Fruit fly (Drosophila melanogaster) whole organism, embryonic: ENCODE measurements around the gene Nos.

Experiments
- Abd-B ChIP-seq: fragments of 200-800 bp; sonication (Bioruptor generic); optimal IDR thresholded peaks from 2 replicates; lab custom pipeline; 2018; ENCODE audit warnings: missing biosample characterization, mild to moderate bottlenecking, missing genetic modification characterization, moderate library complexity
- BtbVII ChIP-seq: fragments of 200-800 bp; sonication (Bioruptor generic); optimal IDR thresholded peaks from 3 replicates; lab custom pipeline; 2017; ENCODE audit warnings: missing biosample characterization, mild to moderate bottlenecking, missing genetic modification characterization
- CG1024 ChIP-seq: fragments of 200-800 bp; sonication (Bioruptor generic); IDR thresholded peaks from 2 replicates; pipeline ENCODE4 v1.3.6; 2022; ENCODE audit warnings: missing biosample characterization, missing genetic modification characterization
- CG10543 ChIP-seq: fragments of 200-800 bp; sonication (Bioruptor generic); optimal IDR thresholded peaks from 3 replicates; lab custom pipeline; 2017; ENCODE audit warnings: missing biosample characterization, mild to moderate bottlenecking, missing genetic modification characterization, moderate library complexity
- CG11723 ChIP-seq: fragments of 200-800 bp; sonication (Bioruptor generic); optimal IDR thresholded peaks from 2 replicates; lab custom pipeline; 2017; ENCODE audit warnings: missing biosample characterization, mild to moderate bottlenecking, missing genetic modification characterization
- CG13624 ChIP-seq: fragments of 200-800 bp; sonication (Bioruptor generic); optimal IDR thresholded peaks from 2 replicates; lab custom pipeline; 2016; ENCODE audit warnings: missing biosample characterization, missing genetic modification characterization
- CG13894 ChIP-seq: fragments of 200-800 bp; sonication (Bioruptor generic); optimal IDR thresholded peaks from 3 replicates; lab custom pipeline; 2018; ENCODE audit warnings: missing biosample characterization, mild to moderate bottlenecking, missing genetic modification characterization, moderate library complexity
- CG15073 ChIP-seq: fragments of 200-800 bp; sonication (Bioruptor generic); optimal IDR thresholded peaks from 2 replicates; lab custom pipeline; 2016; ENCODE audit warnings: missing biosample characterization, missing genetic modification characterization
- CG16813 ChIP-seq: fragments of 200-800 bp; sonication (Bioruptor generic); IDR thresholded peaks from 3 replicates; pipeline ENCODE4 v1.3.6; 2022; ENCODE audit warnings: missing biosample characterization, missing genetic modification characterization; ENCODE audit not compliant: partially characterized antibody
- CG17359 ChIP-seq: fragments of 200-800 bp; sonication (Bioruptor generic); optimal IDR thresholded peaks from 3 replicates; lab custom pipeline; 2018; ENCODE audit warnings: missing biosample characterization, mild to moderate bottlenecking, missing genetic modification characterization, moderate library complexity
- CG1792 ChIP-seq: fragments of 200-800 bp; sonication (Bioruptor generic); optimal IDR thresholded peaks from 2 replicates; lab custom pipeline; 2016; ENCODE audit warnings: missing biosample characterization, missing genetic modification characterization
- CG18011 ChIP-seq: fragments of 200-800 bp; sonication (Bioruptor generic); optimal IDR thresholded peaks from 2 replicates; lab custom pipeline; 2017; ENCODE audit warnings: missing biosample characterization, missing genetic modification characterization, mild to moderate bottlenecking, moderate library complexity, missing genotype
- CG2202 ChIP-seq: fragments of 200-800 bp; sonication (Bioruptor generic); optimal IDR thresholded peaks from 2 replicates; lab custom pipeline; 2018; ENCODE audit warnings: missing biosample characterization, mild to moderate bottlenecking, missing genetic modification characterization
- CG2875 ChIP-seq: fragments of 200-800 bp; sonication (Bioruptor generic); optimal IDR thresholded peaks from 2 replicates; lab custom pipeline; 2017; ENCODE audit warnings: missing biosample characterization, mild to moderate bottlenecking, missing genetic modification characterization, missing genetic modification reagents
- CG30020 ChIP-seq: fragments of 200-800 bp; optimal IDR thresholded peaks from 2 replicates; lab custom pipeline; 2019; ENCODE audit warnings: missing biosample characterization, mild to moderate bottlenecking, missing genetic modification characterization, moderate library complexity
- CG30431 ChIP-seq: fragments of 200-800 bp; sonication (Bioruptor generic); optimal IDR thresholded peaks from 2 replicates; lab custom pipeline; 2017; ENCODE audit warnings: missing biosample characterization, missing genetic modification characterization
- CG4282 ChIP-seq: fragments of 200-800 bp; sonication (Bioruptor generic); optimal IDR thresholded peaks from 2 replicates; lab custom pipeline; 2016; ENCODE audit warnings: missing biosample characterization, missing genetic modification characterization
- CG4424 ChIP-seq: fragments of 200-800 bp; sonication (Bioruptor generic); optimal IDR thresholded peaks from 3 replicates; lab custom pipeline; 2016; ENCODE audit warnings: missing biosample characterization, missing genetic modification characterization
- CG4707 ChIP-seq: fragments of 200-800 bp; sonication (Bioruptor generic); optimal IDR thresholded peaks from 2 replicates; lab custom pipeline; 2018; ENCODE audit warnings: missing biosample characterization, mild to moderate bottlenecking, missing genetic modification characterization, moderate library complexity
- CG6254 ChIP-seq: fragments of 200-800 bp; sonication (Bioruptor generic); optimal IDR thresholded peaks from 3 replicates; lab custom pipeline; 2017; ENCODE audit warnings: mild to moderate bottlenecking, missing biosample characterization, missing genetic modification reagents, missing genetic modification characterization
- CG7357 ChIP-seq: fragments of 200-800 bp; sonication (Bioruptor generic); IDR thresholded peaks from 3 replicates; pipeline ENCODE4 v1.3.6; 2022; ENCODE audit warnings: missing biosample characterization, missing genetic modification characterization
- CG7928 ChIP-seq: fragments of 200-800 bp; sonication (Bioruptor generic); optimal IDR thresholded peaks from 2 replicates; lab custom pipeline; 2017; ENCODE audit warnings: missing biosample characterization, mild to moderate bottlenecking, missing genetic modification characterization
- D ChIP-seq, 2 experiments: fragments of 200-800 bp in 1 of 2; fragments of >200 bp in 1 of 2; sonication (Bioruptor generic) in 1 of 2; optimal IDR thresholded peaks; 2 replicates in 1 of 2; 3 replicates in 1 of 2; lab custom pipeline; 2017; ENCODE audit warnings: mild to moderate bottlenecking in 1 of 2, missing biosample characterization in 1 of 2, missing genetic modification characterization in 1 of 2, missing genetic modification reagents in 1 of 2
- Dip3 ChIP-seq: fragments of 200-800 bp; sonication (Bioruptor generic); optimal IDR thresholded peaks from 3 replicates; lab custom pipeline; 2016; ENCODE audit warnings: missing biosample characterization, missing genetic modification characterization
- Doc3 ChIP-seq: fragments of 200-800 bp; sonication (Bioruptor generic); IDR thresholded peaks from 3 replicates; pipeline ENCODE4 v1.3.6; 2022; ENCODE audit warnings: missing biosample characterization, missing genetic modification characterization; ENCODE audit not compliant: partially characterized antibody
- Fer2 ChIP-seq: fragments of 200-800 bp; sonication (Bioruptor generic); optimal IDR thresholded peaks from 2 replicates; lab custom pipeline; 2018; ENCODE audit warnings: missing biosample characterization, mild to moderate bottlenecking, missing genetic modification characterization, moderate library complexity
- Fer3 ChIP-seq: fragments of 200-800 bp; sonication (Bioruptor generic); optimal IDR thresholded peaks from 2 replicates; lab custom pipeline; 2018; ENCODE audit warnings: missing biosample characterization, mild to moderate bottlenecking, missing genetic modification characterization, moderate library complexity
- Gsc ChIP-seq: fragments of 200-800 bp; sonication (Bioruptor generic); IDR thresholded peaks from 2 replicates; pipeline ENCODE4 v1.3.6; 2022; ENCODE audit warnings: missing biosample characterization, missing genetic modification characterization
- H2.0 ChIP-seq: fragments of 200-800 bp; sonication (Bioruptor generic); IDR thresholded peaks from 2 replicates; pipeline ENCODE4 v1.3.6; 2022; ENCODE audit warnings: missing biosample characterization, missing genetic modification characterization
- Hr39 ChIP-seq: fragments of >200 bp; optimal IDR thresholded peaks from 2 replicates; lab custom pipeline; 2017
- Neu2 ChIP-seq: fragments of 200-800 bp; sonication (Bioruptor generic); optimal IDR thresholded peaks from 3 replicates; lab custom pipeline; 2016; ENCODE audit warnings: missing biosample characterization, missing genetic modification characterization, borderline replicate concordance
- Spps ChIP-seq: fragments of 200-800 bp; sonication (Bioruptor generic); optimal IDR thresholded peaks from 2 replicates; lab custom pipeline; 2018; ENCODE audit warnings: missing biosample characterization, mild to moderate bottlenecking, missing genetic modification characterization
- ab ChIP-seq: fragments of 200-800 bp; sonication (Bioruptor generic); optimal IDR thresholded peaks from 2 replicates; lab custom pipeline; 2016; ENCODE audit warnings: missing biosample characterization, missing genetic modification characterization
- ac ChIP-seq: fragments of 200-800 bp; sonication (Bioruptor generic); optimal IDR thresholded peaks from 3 replicates; lab custom pipeline; 2017; ENCODE audit warnings: missing biosample characterization, mild to moderate bottlenecking, missing genetic modification characterization
- ara ChIP-seq: fragments of 200-800 bp; sonication (Bioruptor generic); IDR thresholded peaks from 2 replicates; pipeline ENCODE4 v1.3.6; 2022; ENCODE audit warnings: missing biosample characterization, missing genetic modification characterization
- ase ChIP-seq: fragments of 200-800 bp; sonication (Bioruptor generic); IDR thresholded peaks from 3 replicates; pipeline ENCODE4 v1.3.6; 2022; ENCODE audit warnings: missing biosample characterization, missing genetic modification characterization
- bab2 ChIP-seq: fragments of 200-800 bp; sonication (Bioruptor generic); optimal IDR thresholded peaks from 2 replicates; lab custom pipeline; 2016; ENCODE audit warnings: missing biosample characterization, missing genetic modification characterization
- bowl ChIP-seq: fragments of 200-800 bp; sonication (Bioruptor generic); IDR thresholded peaks from 2 replicates; pipeline ENCODE4 v1.3.6; 2022; ENCODE audit warnings: missing biosample characterization, missing genetic modification characterization
- cas ChIP-seq: fragments of 200-800 bp; sonication (Bioruptor generic); IDR thresholded peaks from 2 replicates; pipeline ENCODE4 v1.3.6; 2022; ENCODE audit warnings: missing biosample characterization, missing genetic modification characterization
- da ChIP-seq: fragments of 200-800 bp; sonication (Bioruptor generic); optimal IDR thresholded peaks from 2 replicates; lab custom pipeline; 2016; ENCODE audit warnings: missing biosample characterization, missing genetic modification characterization
- dan ChIP-seq: fragments of 200-800 bp; sonication (Bioruptor generic); IDR thresholded peaks from 2 replicates; pipeline ENCODE4 v1.3.6; 2022; ENCODE audit warnings: missing biosample characterization, missing genetic modification characterization
- danr ChIP-seq: fragments of 200-800 bp; sonication (Bioruptor generic); IDR thresholded peaks from 2 replicates; pipeline ENCODE4 v1.3.6; 2022; ENCODE audit warnings: missing biosample characterization, missing genetic modification characterization
- grau ChIP-seq: fragments of 200-800 bp; optimal IDR thresholded peaks from 3 replicates; lab custom pipeline; 2019; ENCODE audit warnings: missing biosample characterization, mild to moderate bottlenecking, missing genetic modification characterization, moderate library complexity
- ham ChIP-seq: fragments of 200-800 bp; sonication (Bioruptor generic); IDR thresholded peaks from 2 replicates; pipeline ENCODE4 v1.3.6; 2022; ENCODE audit warnings: missing biosample characterization, missing genetic modification characterization
- onecut ChIP-seq: fragments of 200-800 bp; sonication (Bioruptor generic); IDR thresholded peaks from 2 replicates; pipeline ENCODE4 v1.3.6; 2022; ENCODE audit warnings: missing biosample characterization, missing genetic modification characterization
- so ChIP-seq: fragments of 200-800 bp; sonication (Bioruptor generic); IDR thresholded peaks from 3 replicates; pipeline ENCODE4 v1.3.6; 2022; ENCODE audit warnings: missing biosample characterization, missing genetic modification characterization
- trem ChIP-seq: fragments of 200-800 bp; optimal IDR thresholded peaks from 3 replicates; lab custom pipeline; 2019; ENCODE audit warnings: missing biosample characterization, mild to moderate bottlenecking, missing genetic modification characterization, moderate library complexity
- unpg ChIP-seq: fragments of 200-800 bp; sonication (Bioruptor generic); optimal IDR thresholded peaks from 3 replicates; lab custom pipeline; 2018; ENCODE audit warnings: missing biosample characterization, mild to moderate bottlenecking, missing genetic modification characterization, moderate library complexity
- vfl ChIP-seq: fragments of 200-800 bp; sonication (Bioruptor generic); optimal IDR thresholded peaks from 2 replicates; lab custom pipeline; 2016; ENCODE audit warnings: missing biosample characterization, missing genetic modification characterization

The Nos gene

dm6 chr2L:10858064-10859047 is 21.0 kb upstream of the Nos start, which contains the start of the genes aurB and Stam (continued):
- peak; percentile 38 for TF ChIP-seq CG2875 (GFP tag; lab: Kevin White, UChicago)
- TF ChIP-seq CG1792 (GFP tag; lab: Kevin White, UChicago): no peak
- TF ChIP-seq ab (GFP tag; lab: Kevin White, UChicago): no peak
- TF ChIP-seq Neu2: no peak
- TF ChIP-seq CG30020 (tag; lab: Kevin White, UChicago): peak; percentile 57
- TF ChIP-seq bab2 (GFP tag; lab: Kevin White, UChicago): no peak
- peak; percentile 52 for TF ChIP-seq Abd-B
- no peak for TF ChIP-seq CG16813
- peak; percentile 47 for TF ChIP-seq CG4424 (GFP tag; lab: Kevin White, UChicago)
- no peak for TF ChIP-seq CG13624 (GFP tag; lab: Kevin White, UChicago)
- no peak for TF ChIP-seq CG7357 (GFP tag; lab: Robert Waterston, UW)
- TF ChIP-seq CG17359 (tag; lab: Kevin White, UChicago): peak; percentile 51
- TF ChIP-seq CG4707: no peak
- TF ChIP-seq ac: no peak
- no peak for TF ChIP-seq ara (GFP tag; lab: Robert Waterston, UW)
- TF ChIP-seq Gsc (GFP tag; lab: Robert Waterston, UW): no peak
- TF ChIP-seq Dip3 (GFP tag; lab: Kevin White, UChicago): no peak
- TF ChIP-seq H2.0 (GFP tag; lab: Robert Waterston, UW): no peak
- peak; percentile 1 for TF ChIP-seq CG30431 (GFP tag; lab: Kevin White, UChicago)
- TF ChIP-seq trem (tag; lab: Kevin White, UChicago): peak; percentile 36
- no peak for TF ChIP-seq da
- TF ChIP-seq bowl (GFP tag; lab: Robert Waterston, UW): no peak
- peak; percentile 69 for TF ChIP-seq D (optimal IDR thresholded peaks at IDR 0.05; lab: Kevin White, UChicago)
- peak; percentile 28 for TF ChIP-seq D (GFP tag; optimal IDR thresholded peaks at IDR 0.05; lab: Kevin White, UChicago)
- TF ChIP-seq CG18011 (GFP tag; lab: Kevin White, UChicago): no peak
- TF ChIP-seq CG2202 (tag; lab: Kevin White, UChicago): peak; percentile 5
- TF ChIP-seq onecut (GFP tag; lab: Robert Waterston, UW): no peak
- peak; percentile 29 for TF ChIP-seq Fer2 (tag; lab: Kevin White, UChicago)
- no peak for TF ChIP-seq CG7928 (GFP tag; lab: Kevin White, UChicago)
- peak; percentile 67 for TF ChIP-seq unpg (GFP tag; lab: Kevin White, UChicago)
- TF ChIP-seq grau (tag; lab: Kevin White, UChicago): peak; percentile 74
- TF ChIP-seq Hr39: no peak
- no peak for TF ChIP-seq dan (GFP tag; lab: Robert Waterston, UW)
- no peak for TF ChIP-seq Doc3 (GFP tag; lab: Robert Waterston, UW)
- peak; percentile 18 for TF ChIP-seq CG6254 (GFP tag; lab: Kevin White, UChicago)
- TF ChIP-seq CG1024 (GFP tag; lab: Robert Waterston, UW): no peak
- TF ChIP-seq CG11723: no peak
- no peak for TF ChIP-seq so (GFP tag; lab: Robert Waterston, UW)
- no peak for TF ChIP-seq cas (GFP tag; lab: Robert Waterston, UW)
- no peak for TF ChIP-seq Spps (tag; lab: Kevin White, UChicago)
- no peak for TF ChIP-seq ham (GFP tag; lab: Robert Waterston, UW)
- TF ChIP-seq CG10543 (GFP tag; lab: Kevin White, UChicago): peak; percentile 45
- no peak for TF ChIP-seq CG15073 (GFP tag; lab: Kevin White, UChicago)
- no peak for TF ChIP-seq danr
- peak; percentile 41 for TF ChIP-seq CG13894 (tag; lab: Kevin White, UChicago)
- TF ChIP-seq BtbVII (GFP tag; lab: Kevin White, UChicago): peak; percentile 51
- no peak for TF ChIP-seq CG4282
- TF ChIP-seq Fer3 (tag; lab: Kevin White, UChicago): peak; percentile 56
- 0 out of 3 replicates have a peak, but pooled peaks have one; percentile 25 for TF ChIP-seq ase (GFP tag; lab: Robert Waterston, UW)
- no peak for TF ChIP-seq vfl (GFP tag; lab: Kevin White, UChicago)
